Worm (Caenorhabditis elegans) whole organism, midembryonic: ENCODE data around the gene exc-12.

Experiments used
- T22C8.4 ChIP-seq: fragments of 200-800 bp; sonication (Bioruptor generic); IDR thresholded peaks from 2 replicates; pipeline ENCODE4 v1.3.6; 2022; ENCODE audit warnings: missing genetic modification characterization, missing compliant biosample characterization
- cog-1 ChIP-seq: sonication (generic microtip); optimal IDR thresholded peaks from 2 replicates; lab custom pipeline; 2016; ENCODE audit warnings: missing genetic modification characterization, missing compliant biosample characterization
- flt-1 ChIP-seq: fragments of 200-800 bp; sonication (Bioruptor generic); IDR thresholded peaks from 2 replicates; pipeline ENCODE4 v1.3.6; 2022; ENCODE audit warnings: missing genetic modification characterization, missing compliant biosample characterization
- klf-2 ChIP-seq: fragments of 200-800 bp; sonication (Bioruptor generic); conservative IDR thresholded peaks from 2 replicates; pipeline ENCODE4 v1.3.6; 2022; ENCODE audit warnings: missing genetic modification reagents, missing genetic modification characterization, missing compliant biosample characterization
- med-1 ChIP-seq: sonication (generic microtip); optimal IDR thresholded peaks from 2 replicates; lab custom pipeline; 2017; ENCODE audit warnings: missing genetic modification characterization, mild to moderate bottlenecking, missing compliant biosample characterization, antibody characterized with exemption, missing genetic modification reagents; ENCODE audit not compliant: insufficient read depth
- ref-1 ChIP-seq: fragments of 200-800 bp; sonication (Bioruptor generic); conservative IDR thresholded peaks from 2 replicates; pipeline ENCODE4 v1.3.6; 2022; ENCODE audit warnings: missing genetic modification reagents, missing genetic modification characterization, missing compliant biosample characterization
- tab-1 ChIP-seq: fragments of 200-800 bp; sonication (Bioruptor generic); IDR thresholded peaks from 2 replicates; pipeline ENCODE4 v1.3.6; 2022; ENCODE audit warnings: missing genetic modification characterization, missing compliant biosample characterization
- ztf-23 ChIP-seq: fragments of 200-800 bp; sonication (Bioruptor generic); IDR thresholded peaks from 2 replicates; pipeline ENCODE4 v1.3.6; 2022; ENCODE audit warnings: missing genetic modification reagents, missing genetic modification characterization, missing compliant biosample characterization
- ztf-29 ChIP-seq: fragments of 200-800 bp; sonication (Bioruptor generic); IDR thresholded peaks from 2 replicates; pipeline ENCODE4 v1.3.6; 2022; ENCODE audit warnings: missing genetic modification reagents, missing genetic modification characterization, missing compliant biosample characterization

DNA sequence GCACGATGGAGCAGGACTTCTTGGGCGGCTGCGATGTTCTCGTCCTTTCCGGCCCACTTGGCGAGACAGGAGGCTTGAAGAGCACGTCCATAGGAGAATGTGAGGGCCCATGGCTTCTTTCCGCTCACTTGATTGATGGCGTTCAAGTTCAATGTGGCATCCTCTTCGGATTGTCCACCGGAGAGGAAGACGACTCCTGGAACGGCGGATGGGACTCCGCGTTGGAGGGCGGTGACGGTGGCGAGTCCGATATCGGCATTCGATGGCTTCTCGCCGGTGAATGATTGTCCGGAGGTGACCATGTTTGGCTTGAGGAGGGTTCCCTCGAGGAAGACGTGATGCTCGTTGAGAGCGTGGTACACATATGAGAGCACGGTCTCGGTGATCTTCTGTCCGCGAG is 6.7 kb downstream of the exc-12 start:
- TF ChIP-seq tab-1 (GFP tag; lab: Robert Waterston, UW) (no peak), flt-1 (GFP tag; lab: Robert Waterston, UW) (no peak), med-1 (no peak), ztf-29 (no peak), ztf-23 (GFP tag; lab: Robert Waterston, UW) (no peak), klf-2 (no peak), ref-1 (GFP tag; lab: Robert Waterston, UW) (no peak), cog-1 (tag; lab: Kevin White, UChicago) (no peak), T22C8.4 (GFP tag; lab: Robert Waterston, UW) (no peak)
